Fruit fly (Drosophila melanogaster) S2 (cell line): ENCODE measurements around the gene Trmt6.

Source experiments
- CG8478 ChIP-seq: fragments of >200 bp; optimal IDR thresholded peaks from 2 replicates; lab custom pipeline; 2018
- CTCF ChIP-seq, 2 experiments: fragments of >200 bp; optimal IDR thresholded peaks; 2 replicates each; lab custom pipeline; 2018

Trmt6 gene

DNA sequence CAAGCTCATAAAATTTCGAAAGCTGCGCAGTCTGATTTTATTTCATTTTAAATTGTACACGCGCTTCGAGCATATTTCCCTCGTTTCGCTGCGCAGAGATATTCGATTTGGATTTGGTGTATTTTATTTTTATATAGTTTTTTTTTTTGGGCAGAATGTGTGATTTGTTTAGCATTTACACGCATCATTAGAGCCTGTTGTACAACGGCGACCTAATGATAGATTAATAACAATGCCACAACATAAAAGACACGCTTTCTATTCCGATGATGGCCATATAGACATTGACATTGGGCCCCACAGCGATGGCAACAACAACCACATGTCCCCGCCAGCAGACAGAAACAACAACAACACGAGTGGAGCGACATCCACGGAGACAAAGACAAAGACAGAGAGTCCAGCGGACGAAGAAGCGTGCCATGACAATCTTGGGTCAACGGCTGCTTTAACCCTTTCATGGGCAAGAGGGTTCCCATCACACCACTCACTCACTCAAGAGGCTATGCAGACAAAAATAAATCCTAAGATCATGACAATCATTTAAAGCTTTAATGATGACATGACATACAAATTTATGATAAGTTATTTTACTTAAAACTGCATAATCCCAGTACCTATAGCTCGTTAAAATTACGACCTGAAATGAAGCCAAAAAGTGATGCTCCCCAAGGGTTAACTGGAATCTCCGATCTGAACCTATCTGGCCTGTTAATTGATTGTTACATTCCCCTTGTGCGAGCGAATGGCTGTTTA is 8.9 kb downstream of the Trmt6 start:
- TF ChIP-seq CTCF (optimal IDR thresholded peaks at IDR 0.05; lab: Kevin White, UChicago) (no peak), CG8478 (no peak)

DNA sequence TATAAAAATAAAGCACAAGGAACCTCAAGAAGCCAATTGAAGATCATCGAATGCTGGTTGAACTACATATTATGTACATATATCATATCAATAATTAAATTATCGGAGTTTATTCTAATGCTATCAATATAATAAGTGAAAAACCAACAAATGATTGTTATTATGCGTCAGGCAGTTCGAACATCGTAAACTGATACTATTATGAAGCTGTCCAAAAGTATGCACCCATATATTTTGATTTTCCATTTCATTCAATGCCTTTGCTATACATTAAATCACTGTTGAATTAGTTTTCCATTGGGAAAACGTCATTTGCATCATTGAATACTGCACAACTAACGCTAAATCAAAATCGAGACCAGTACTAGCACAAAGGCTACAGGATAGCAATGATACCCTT is 9.7 kb downstream of the Trmt6 start:
- TF ChIP-seq CTCF (optimal IDR thresholded peaks at IDR 0.05; lab: Kevin White, UChicago) (no peak), CG8478 (no peak)

DNA sequence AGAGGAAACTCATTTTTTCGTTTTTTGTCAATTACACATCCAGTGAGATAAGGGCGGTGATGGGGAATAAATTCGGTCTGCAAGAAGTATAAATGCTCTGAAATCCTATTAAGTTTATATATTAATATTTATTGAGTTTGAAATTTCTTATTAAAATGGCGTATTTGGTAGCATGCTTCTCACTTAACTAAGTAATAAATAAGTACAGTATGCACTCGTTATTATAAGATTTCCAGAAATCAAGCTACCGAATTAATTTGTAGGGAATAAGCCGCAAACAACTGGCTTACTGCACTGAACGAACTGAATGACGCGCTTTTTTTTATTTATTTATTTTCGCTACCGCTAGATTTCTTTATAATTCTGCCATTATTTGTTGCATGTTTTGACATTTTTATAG is 10.6 kb downstream of the Trmt6 start:
- TF ChIP-seq CG8478 (no peak), CTCF (optimal IDR thresholded peaks at IDR 0.05; lab: Kevin White, UChicago) (no peak)

DNA sequence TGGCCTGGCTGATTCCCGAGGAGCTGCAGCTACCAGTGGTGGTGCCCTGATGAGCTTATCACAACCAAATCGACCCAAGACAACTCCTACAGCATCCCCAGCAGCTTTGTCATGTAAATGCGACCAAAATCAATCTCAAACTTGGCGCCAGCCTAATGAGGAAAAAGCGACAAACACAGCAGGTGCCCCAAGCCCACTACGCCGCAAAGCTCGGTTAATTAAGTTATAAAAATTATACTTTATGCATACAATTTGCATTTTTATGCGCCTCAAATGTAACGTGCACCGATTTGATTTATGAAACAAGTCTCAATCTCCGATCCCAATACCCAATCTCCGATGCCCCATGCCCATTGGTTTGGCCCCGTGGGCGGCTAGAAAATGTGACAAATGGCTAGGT is 11.3 kb downstream of the Trmt6 start:
- no peak for TF ChIP-seq CTCF (optimal IDR thresholded peaks at IDR 0.05; lab: Kevin White, UChicago)
- TF ChIP-seq CG8478: no peak

DNA sequence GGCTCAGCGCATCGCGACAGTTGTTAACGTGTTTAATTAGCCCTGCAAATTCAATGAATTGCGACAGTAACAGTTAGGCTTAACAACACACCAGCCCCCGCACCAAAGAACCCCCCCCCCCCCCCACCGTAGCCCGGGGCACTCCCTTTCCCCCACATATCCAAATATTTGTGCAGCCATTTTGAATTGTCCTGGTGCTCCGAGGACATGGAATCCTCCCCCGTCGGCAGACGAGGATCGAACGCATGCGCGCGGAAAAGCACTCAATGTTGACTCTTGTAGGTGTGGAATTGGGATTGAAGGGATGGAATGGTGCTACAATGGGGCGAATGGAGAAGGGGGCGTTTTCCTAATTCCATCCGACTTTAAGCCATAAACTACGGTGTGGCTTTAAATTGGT is 14.1 kb downstream of the Trmt6 start:
- TF ChIP-seq CG8478 (no peak), CTCF (optimal IDR thresholded peaks at IDR 0.05; lab: Kevin White, UChicago) (no peak)

DNA sequence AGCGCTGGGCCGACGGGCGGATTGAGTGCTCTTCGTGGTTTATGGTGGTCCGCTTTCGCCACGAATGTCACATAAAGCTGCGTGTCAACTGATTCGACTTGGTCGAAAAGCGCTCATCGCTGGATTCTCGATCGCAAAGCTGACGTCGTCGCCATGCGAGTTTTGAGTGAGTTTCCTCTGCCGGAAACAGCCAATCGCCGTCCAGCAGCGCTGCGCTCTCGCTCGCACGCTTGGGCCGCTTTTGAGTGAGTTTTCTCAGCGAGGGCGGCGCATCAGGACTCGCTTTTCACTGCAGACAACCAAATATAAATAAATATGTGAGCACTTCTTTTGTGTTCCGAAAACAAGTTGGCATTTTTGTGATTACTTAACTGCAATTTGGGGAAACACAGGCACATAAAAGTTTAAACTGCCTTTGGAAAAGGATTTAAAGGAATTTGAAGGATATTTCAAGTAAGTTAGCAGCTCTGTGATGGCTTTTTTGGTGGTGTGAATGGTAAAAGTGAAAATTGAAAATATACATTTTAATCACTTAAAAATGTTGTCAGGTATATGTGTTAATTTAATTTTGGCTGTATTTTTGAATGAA is 15.1 kb downstream of the Trmt6 start, which contains the start of gene eya:
Gene eya (minus strand): TSS at position 94 of the 589 bp plus-strand sequence.
- no peak for TF ChIP-seq CG8478
- no peak for TF ChIP-seq CTCF (optimal IDR thresholded peaks at IDR 0.05; lab: Kevin White, UChicago)

DNA sequence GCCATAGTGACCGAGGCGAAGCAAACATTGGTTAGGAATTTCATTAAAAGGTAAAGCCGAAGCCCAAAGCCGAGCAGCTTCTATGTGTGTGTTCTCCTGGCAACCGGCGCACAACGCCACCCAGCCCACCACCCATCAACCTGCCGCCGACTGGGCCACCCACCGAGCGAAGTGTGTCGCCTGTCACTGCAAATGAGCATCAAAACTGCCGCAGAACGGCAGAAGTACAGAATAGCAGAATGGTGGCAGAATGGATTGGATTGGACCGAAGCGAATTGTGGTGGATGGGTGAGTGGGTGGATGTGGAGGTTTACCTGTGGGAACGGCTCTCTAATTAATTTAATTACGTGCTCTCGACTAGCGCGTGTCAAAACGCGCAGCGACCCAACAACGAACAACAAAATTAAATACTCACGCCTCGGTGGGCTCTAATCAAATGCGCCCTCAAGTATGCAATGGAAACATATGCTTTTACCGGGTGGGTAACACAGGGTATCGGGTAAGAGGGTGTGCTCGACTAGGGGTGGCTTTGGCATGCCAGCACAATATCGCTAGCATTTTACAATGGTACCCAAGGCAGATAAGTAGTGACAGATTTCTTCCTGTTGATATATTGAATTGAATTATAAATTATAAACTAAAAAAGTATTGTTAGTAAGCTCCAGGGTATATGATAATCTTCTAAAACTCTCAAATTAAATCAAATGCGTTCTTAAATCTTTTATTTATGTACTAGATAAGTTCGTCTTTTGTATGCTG is 22.3 kb downstream of the Trmt6 start:
- TF ChIP-seq CG8478 (no peak), CTCF (optimal IDR thresholded peaks at IDR 0.05; lab: Kevin White, UChicago) (no peak)

DNA sequence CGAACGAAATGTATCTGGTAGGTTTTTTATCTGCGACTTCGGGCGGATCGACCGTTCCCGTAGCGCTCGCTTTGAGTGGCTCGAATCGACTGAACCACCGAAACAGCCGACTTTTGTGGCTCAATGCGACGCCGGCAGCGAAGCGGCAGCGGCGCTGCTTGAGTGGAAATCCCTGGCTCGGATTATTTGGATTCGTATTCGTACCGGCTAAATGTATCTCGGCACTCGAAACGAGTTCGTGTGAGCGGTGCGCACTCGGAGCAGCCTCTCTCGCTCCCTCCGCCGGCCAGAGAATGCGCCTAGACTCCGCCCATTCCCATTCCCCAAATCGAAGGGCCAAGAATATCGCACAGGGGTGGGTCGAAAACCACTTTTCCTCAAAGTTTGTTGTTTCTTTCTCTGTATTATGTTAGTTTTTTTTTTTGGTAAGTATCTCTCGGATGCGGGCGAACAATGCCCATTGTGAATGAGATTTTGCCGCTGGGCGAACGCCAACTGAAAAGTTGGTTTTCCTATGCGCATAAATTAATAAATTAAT is 26.0 kb downstream of the Trmt6 start:
- TF ChIP-seq CG8478 (no peak), CTCF (optimal IDR thresholded peaks at IDR 0.05; lab: Kevin White, UChicago) (no peak)

DNA sequence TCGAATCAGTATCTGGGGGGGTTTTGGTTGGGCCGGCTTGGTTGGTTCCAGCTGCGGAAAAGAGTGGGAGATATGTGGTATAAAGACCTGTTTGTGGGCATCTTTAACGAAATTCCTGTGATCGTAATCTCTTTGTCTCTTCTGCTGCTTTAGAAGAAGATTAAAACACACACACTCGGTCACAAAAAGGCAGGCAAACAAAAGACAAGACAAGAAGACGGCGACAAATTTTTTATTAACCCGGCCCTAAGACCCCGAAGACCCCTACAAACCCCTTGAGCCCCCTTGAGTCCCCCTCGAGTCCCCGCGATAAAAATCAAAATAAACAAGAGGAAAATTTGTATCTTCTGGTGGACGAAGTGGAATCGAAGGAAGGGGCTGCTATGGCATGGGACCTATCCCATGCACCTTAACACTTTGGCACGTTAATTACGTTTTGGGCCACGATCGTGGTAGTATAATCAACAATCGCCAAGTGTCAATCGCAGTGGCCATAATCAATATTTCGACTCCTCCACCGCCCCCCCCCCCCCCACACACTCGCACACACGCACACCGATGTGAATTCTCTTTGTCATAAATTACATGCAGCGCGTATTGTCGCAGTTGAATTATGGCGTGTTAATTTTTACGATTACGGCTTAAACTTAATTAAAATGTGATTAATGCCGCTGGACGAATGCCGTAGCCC is 27.8 kb downstream of the Trmt6 start:
- TF ChIP-seq CG8478: no peak
- no peak for TF ChIP-seq CTCF (optimal IDR thresholded peaks at IDR 0.05; lab: Kevin White, UChicago)

DNA sequence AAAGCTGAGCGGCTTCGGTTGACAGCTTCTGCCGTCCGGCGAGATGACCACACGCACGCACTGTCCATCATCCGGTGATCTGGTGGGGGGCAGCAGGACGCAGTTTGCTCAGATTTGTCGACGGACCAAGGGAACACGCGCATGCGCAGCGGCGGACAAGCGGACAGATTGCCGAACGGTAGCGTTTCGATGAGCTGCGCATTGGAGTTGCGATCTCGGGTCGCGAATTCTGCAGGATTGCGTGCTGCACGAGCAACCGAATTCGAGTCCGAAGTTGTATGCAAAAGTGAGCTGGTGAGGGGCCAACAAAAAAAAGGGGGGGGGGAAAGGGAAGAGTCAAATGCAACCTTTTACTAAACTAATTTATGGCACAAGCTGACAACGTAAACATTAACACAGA is 28.4 kb downstream of the Trmt6 start:
- TF ChIP-seq CG8478: no peak
- TF ChIP-seq CTCF (optimal IDR thresholded peaks at IDR 0.05; lab: Kevin White, UChicago): no peak

DNA sequence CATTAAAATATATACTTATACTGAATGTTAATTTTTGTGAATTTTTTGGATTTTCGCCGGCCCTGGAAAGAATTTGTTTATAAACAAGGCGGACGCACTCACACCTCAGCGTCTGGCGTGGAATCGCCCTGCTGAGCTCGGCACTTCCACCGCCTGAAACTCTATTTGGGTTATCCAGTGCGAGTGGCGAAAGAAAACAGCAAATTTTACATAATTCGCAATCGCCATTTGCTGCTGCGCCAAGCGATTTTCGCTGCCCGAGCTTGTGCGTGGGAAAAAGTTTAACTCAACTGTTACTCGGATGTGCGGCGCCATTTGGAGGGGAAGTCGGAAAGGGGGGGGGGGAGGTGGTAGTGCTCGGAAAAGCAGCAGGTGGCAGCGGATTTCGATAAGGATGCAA is 29.1 kb downstream of the Trmt6 start:
- no peak for TF ChIP-seq CG8478
- TF ChIP-seq CTCF (optimal IDR thresholded peaks at IDR 0.05; lab: Kevin White, UChicago): no peak

DNA sequence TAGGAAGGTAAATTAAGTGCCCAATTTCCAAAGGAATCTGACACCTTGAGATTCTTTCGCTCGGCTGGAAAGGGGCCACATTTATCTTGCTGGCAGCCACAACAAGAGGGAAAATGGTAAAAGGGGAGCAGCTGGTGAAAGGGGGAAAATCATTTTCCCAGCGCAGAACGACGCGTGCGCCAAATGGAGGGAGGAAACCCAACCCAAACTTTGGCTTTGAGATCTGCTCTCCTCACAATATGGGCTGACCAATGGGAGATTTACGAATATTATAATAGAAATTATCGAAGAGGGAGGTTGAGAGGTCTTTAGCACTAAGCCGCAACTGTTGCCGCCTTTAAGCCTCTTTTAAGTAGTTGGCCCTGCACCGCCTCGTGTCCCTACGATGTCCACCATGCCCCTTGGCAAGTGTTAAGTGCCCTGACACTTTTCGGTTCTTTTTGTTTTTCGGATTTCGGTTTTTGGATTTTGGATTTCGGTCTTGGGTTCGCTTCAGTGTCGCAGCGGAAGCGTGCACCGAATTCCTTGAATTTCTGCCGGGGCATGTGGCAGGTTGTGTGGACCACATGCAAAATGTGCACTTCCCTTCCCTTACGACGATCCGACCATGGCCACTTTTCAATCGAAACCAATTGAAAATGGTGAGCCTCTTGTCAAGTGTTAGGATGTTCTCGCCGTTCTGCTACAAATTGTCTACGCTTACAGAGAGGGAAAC is 29.9 kb downstream of the Trmt6 start:
- no peak for TF ChIP-seq CTCF (optimal IDR thresholded peaks at IDR 0.05; lab: Kevin White, UChicago)
- TF ChIP-seq CG8478: no peak

DNA sequence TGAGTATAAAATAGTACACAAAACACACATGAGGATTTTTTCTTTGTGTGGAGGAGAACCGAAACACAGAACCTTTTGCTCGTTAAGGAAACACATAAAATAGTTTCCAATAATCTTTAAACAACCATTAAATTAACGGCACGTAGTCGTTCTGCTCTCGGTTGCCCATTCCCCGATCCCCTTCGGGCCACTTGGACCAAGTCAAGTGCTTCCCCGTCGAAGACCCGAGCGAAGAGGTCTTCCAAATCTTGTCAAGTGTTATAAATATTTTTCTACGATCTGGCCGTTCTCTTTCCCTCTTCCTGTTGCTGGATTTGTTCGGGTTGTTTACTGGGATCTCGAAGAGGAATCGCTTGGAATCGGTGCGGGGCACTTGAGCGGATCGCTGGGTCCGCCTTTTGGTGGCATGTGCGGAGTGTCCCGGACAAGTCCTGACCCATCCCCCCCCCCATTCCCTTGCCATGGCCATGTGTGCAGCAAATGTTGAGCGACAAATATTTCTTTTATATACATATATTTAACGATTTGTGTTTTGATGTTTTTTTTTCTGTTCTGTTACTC is 31.1 kb downstream of the Trmt6 start:
- TF ChIP-seq CG8478: no peak
- TF ChIP-seq CTCF (optimal IDR thresholded peaks at IDR 0.05; lab: Kevin White, UChicago): no peak

DNA sequence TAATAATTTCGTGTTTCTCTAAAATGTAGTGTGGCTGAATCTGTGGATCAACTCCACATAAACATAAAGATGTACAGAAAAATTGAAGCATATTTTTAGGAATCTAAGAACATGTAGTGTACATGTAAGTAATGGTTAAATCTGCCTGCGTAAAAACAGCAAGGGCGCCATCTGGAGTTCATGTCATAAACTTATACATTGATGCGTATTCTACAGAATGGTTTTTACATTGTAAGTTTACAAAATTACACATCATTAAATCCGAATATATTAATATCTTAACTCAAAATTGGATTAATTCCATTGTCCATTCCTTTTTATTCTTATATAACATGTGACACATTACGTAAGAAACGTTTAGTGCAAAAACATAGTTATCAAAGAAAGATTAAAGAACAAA is 35.1 kb downstream of the Trmt6 start:
- TF ChIP-seq CTCF (optimal IDR thresholded peaks at IDR 0.05; lab: Kevin White, UChicago): peak; percentile 93 to 95
- TF ChIP-seq CG8478: no peak
